Fruit fly (Drosophila melanogaster) whole organism, embryonic: ENCODE measurements around the gene CG8837.

Experiments
- Antp ChIP-seq: fragments of 200-800 bp; sonication (Bioruptor generic); optimal IDR thresholded peaks from 3 replicates; lab custom pipeline; 2016; ENCODE audit warnings: missing biosample characterization, missing genetic modification characterization
- CG10979 ChIP-seq: fragments of 200-800 bp; sonication (Bioruptor generic); optimal IDR thresholded peaks from 2 replicates; lab custom pipeline; 2018; ENCODE audit warnings: missing biosample characterization, mild to moderate bottlenecking, missing genetic modification characterization, moderate library complexity
- CG13296 ChIP-seq: fragments of 200-800 bp; sonication (Bioruptor generic); optimal IDR thresholded peaks from 3 replicates; lab custom pipeline; 2018; ENCODE audit warnings: missing biosample characterization, mild to moderate bottlenecking, missing genetic modification characterization
- CG16813 ChIP-seq: fragments of 200-800 bp; sonication (Bioruptor generic); IDR thresholded peaks from 3 replicates; pipeline ENCODE4 v1.3.6; 2022; ENCODE audit warnings: missing biosample characterization, missing genetic modification characterization; ENCODE audit not compliant: partially characterized antibody
- CG17359 ChIP-seq: fragments of 200-800 bp; sonication (Bioruptor generic); optimal IDR thresholded peaks from 3 replicates; lab custom pipeline; 2018; ENCODE audit warnings: missing biosample characterization, mild to moderate bottlenecking, missing genetic modification characterization, moderate library complexity
- CG3065 ChIP-seq: fragments of 200-800 bp; sonication (Bioruptor generic); optimal IDR thresholded peaks from 2 replicates; lab custom pipeline; 2016; ENCODE audit warnings: missing biosample characterization, missing genetic modification characterization
- CG7987 ChIP-seq: fragments of 200-800 bp; sonication (Bioruptor generic); optimal IDR thresholded peaks from 2 replicates; lab custom pipeline; 2018; ENCODE audit warnings: missing biosample characterization, mild to moderate bottlenecking, missing genetic modification characterization, moderate library complexity
- CG8290 ChIP-seq, 3 experiments: fragments of 200-800 bp; sonication (Bioruptor generic); optimal IDR thresholded peaks; 2 replicates each; lab custom pipeline; 2016 to 2019; ENCODE audit warnings: missing biosample characterization in 3 of 3, missing genetic modification characterization in 3 of 3, mild to moderate bottlenecking in 2 of 3, moderate library complexity in 1 of 3
- Camta ChIP-seq: fragments of 200-800 bp; sonication (Bioruptor generic); optimal IDR thresholded peaks from 2 replicates; lab custom pipeline; 2016; ENCODE audit warnings: missing biosample characterization, missing genetic modification characterization
- Drgx ChIP-seq: fragments of 200-800 bp; sonication (Bioruptor generic); IDR thresholded peaks from 2 replicates; pipeline ENCODE4 v1.3.6; 2022; ENCODE audit warnings: missing biosample characterization, missing genetic modification characterization
- E2f1 ChIP-seq: fragments of 200-800 bp; sonication (Bioruptor generic); IDR thresholded peaks from 2 replicates; pipeline ENCODE4 v1.3.6; 2022; ENCODE audit warnings: missing biosample characterization, missing genetic modification characterization
- Ets65A ChIP-seq: fragments of 200-800 bp; sonication (Bioruptor generic); peaks from one replicate; lab custom pipeline; 2016; ENCODE audit warnings: missing biosample characterization, missing genetic modification characterization
- Kr ChIP-seq: fragments of 200-800 bp; sonication (Bioruptor generic); optimal IDR thresholded peaks from 2 replicates; lab custom pipeline; 2017; ENCODE audit warnings: missing biosample characterization, mild to moderate bottlenecking, missing genetic modification characterization
- Lpt ChIP-seq: fragments of >200 bp; optimal IDR thresholded peaks from 2 replicates; lab custom pipeline; 2018; ENCODE audit warnings: missing biosample characterization, missing genetic modification characterization
- Mad ChIP-seq: fragments of 200-800 bp; sonication (Bioruptor generic); optimal IDR thresholded peaks from 2 replicates; lab custom pipeline; 2016; ENCODE audit warnings: missing biosample characterization, missing genetic modification characterization
- Meics ChIP-seq: fragments of 200-800 bp; sonication (Bioruptor generic); optimal IDR thresholded peaks from 2 replicates; lab custom pipeline; 2017; ENCODE audit warnings: missing biosample characterization, mild to moderate bottlenecking, missing genetic modification characterization
- Oli ChIP-seq: fragments of 200-800 bp; sonication (Bioruptor generic); optimal IDR thresholded peaks from 2 replicates; lab custom pipeline; 2018; ENCODE audit warnings: missing biosample characterization, mild to moderate bottlenecking, missing genetic modification characterization, moderate library complexity
- Pdp1 ChIP-seq, 2 experiments: fragments of 200-800 bp; sonication (Bioruptor generic); optimal IDR thresholded peaks; 3 replicates each; lab custom pipeline; 2016; ENCODE audit warnings: missing biosample characterization in 2 of 2, missing genetic modification characterization in 2 of 2, mild to moderate bottlenecking in 1 of 2, moderate library complexity in 1 of 2
- Ptx1 ChIP-seq: fragments of 200-800 bp; sonication (Bioruptor generic); IDR thresholded peaks from 2 replicates; pipeline ENCODE4 v1.3.6; 2022; ENCODE audit warnings: missing biosample characterization, missing genetic modification characterization
- Ssrp ChIP-seq: fragments of 200-800 bp; sonication (Bioruptor generic); optimal IDR thresholded peaks from 2 replicates; lab custom pipeline; 2018; ENCODE audit warnings: missing biosample characterization, mild to moderate bottlenecking, missing genetic modification characterization, moderate library complexity
- al ChIP-seq: fragments of 200-800 bp; sonication (Bioruptor generic); IDR thresholded peaks from 2 replicates; pipeline ENCODE4 v1.3.6; 2022; ENCODE audit warnings: missing biosample characterization, missing genetic modification characterization
- chinmo ChIP-seq: fragments of 200-800 bp; sonication (Bioruptor generic); IDR thresholded peaks from 4 replicates; pipeline ENCODE4 v1.3.6; 2022; ENCODE audit warnings: missing biosample characterization, missing genetic modification characterization; ENCODE audit not compliant: partially characterized antibody
- dimm ChIP-seq: fragments of 200-800 bp; sonication (Bioruptor generic); IDR thresholded peaks from 2 replicates; pipeline ENCODE4 v1.3.6; 2022; ENCODE audit warnings: missing biosample characterization, missing genetic modification characterization
- dpn ChIP-seq, 2 experiments: fragments of 200-800 bp; sonication (Bioruptor generic); optimal IDR thresholded peaks; 3 replicates each; lab custom pipeline; 2016; ENCODE audit warnings: missing biosample characterization in 2 of 2, missing genetic modification characterization in 2 of 2
- exex ChIP-seq: fragments of 200-800 bp; sonication (Bioruptor generic); optimal IDR thresholded peaks from 4 replicates; lab custom pipeline; 2018; ENCODE audit warnings: missing biosample characterization, mild to moderate bottlenecking, missing genetic modification characterization, moderate library complexity
- eyg ChIP-seq: fragments of 200-800 bp; sonication (Bioruptor generic); optimal IDR thresholded peaks from 3 replicates; lab custom pipeline; 2016; ENCODE audit warnings: missing biosample characterization, missing genetic modification characterization
- grau ChIP-seq: fragments of 200-800 bp; optimal IDR thresholded peaks from 3 replicates; lab custom pipeline; 2019; ENCODE audit warnings: missing biosample characterization, mild to moderate bottlenecking, missing genetic modification characterization, moderate library complexity
- hkb ChIP-seq, 2 experiments: fragments of 200-800 bp in 1 of 2; fragments of >200 bp in 1 of 2; sonication (Bioruptor generic) in 1 of 2; IDR thresholded peaks in 1 of 2; optimal IDR thresholded peaks in 1 of 2; 2 replicates each; pipeline versions ENCODE4 v1.3.6 to Lab custom; 2017 to 2022; ENCODE audit warnings: missing biosample characterization in 1 of 2, missing genetic modification characterization in 1 of 2
- insv ChIP-seq, 2 experiments: fragments of 200-800 bp; sonication (Bioruptor generic); optimal IDR thresholded peaks; 3 replicates each; lab custom pipeline; 2016 to 2018; ENCODE audit warnings: missing biosample characterization in 2 of 2, missing genetic modification characterization in 2 of 2
- knrl ChIP-seq: fragments of 200-800 bp; sonication (Bioruptor generic); IDR thresholded peaks from 3 replicates; pipeline ENCODE4 v1.3.6; 2022; ENCODE audit warnings: missing biosample characterization, missing genetic modification characterization; ENCODE audit not compliant: partially characterized antibody
- lov ChIP-seq, 2 experiments: fragments of 200-800 bp in 1 of 2; fragments of >200 bp in 1 of 2; sonication (Bioruptor generic) in 1 of 2; IDR thresholded peaks in 1 of 2; optimal IDR thresholded peaks in 1 of 2; 2 replicates in 1 of 2; 3 replicates in 1 of 2; pipeline versions ENCODE4 v1.3.6 to Lab custom; 2017 to 2022; ENCODE audit warnings: missing biosample characterization in 1 of 2, missing genetic modification characterization in 1 of 2
- mirr ChIP-seq: fragments of 200-800 bp; sonication (Bioruptor generic); optimal IDR thresholded peaks from 3 replicates; lab custom pipeline; 2018; ENCODE audit warnings: missing biosample characterization, mild to moderate bottlenecking, missing genetic modification characterization
- nmo ChIP-seq: fragments of 200-800 bp; sonication (Bioruptor generic); optimal IDR thresholded peaks from 2 replicates; lab custom pipeline; 2018; ENCODE audit warnings: missing biosample characterization, mild to moderate bottlenecking, missing genetic modification characterization, moderate library complexity
- onecut ChIP-seq: fragments of 200-800 bp; sonication (Bioruptor generic); IDR thresholded peaks from 2 replicates; pipeline ENCODE4 v1.3.6; 2022; ENCODE audit warnings: missing biosample characterization, missing genetic modification characterization
- pan ChIP-seq, 4 experiments: fragments of >200 bp in 3 of 4; fragments of 200-800 bp in 1 of 4; sonication (Bioruptor generic) in 1 of 4; optimal IDR thresholded peaks in 3 of 4; IDR thresholded peaks in 1 of 4; 2 replicates each; pipeline versions ENCODE4 v1.3.6 to Lab custom; 2017 to 2022; ENCODE audit warnings: missing biosample characterization in 2 of 4, missing genetic modification characterization in 2 of 4, mixed read lengths in 1 of 4
- pho ChIP-seq: fragments of 200-800 bp; sonication (Bioruptor generic); optimal IDR thresholded peaks from 2 replicates; lab custom pipeline; 2016; ENCODE audit warnings: missing biosample characterization, missing genetic modification characterization
- phol ChIP-seq: fragments of 200-800 bp; sonication (Bioruptor generic); optimal IDR thresholded peaks from 3 replicates; lab custom pipeline; 2018; ENCODE audit warnings: missing biosample characterization, mild to moderate bottlenecking, missing genetic modification characterization, moderate library complexity
- scrt ChIP-seq: fragments of 200-800 bp; sonication (Bioruptor generic); optimal IDR thresholded peaks from 2 replicates; lab custom pipeline; 2018; ENCODE audit warnings: missing biosample characterization, mild to moderate bottlenecking, missing genetic modification characterization, moderate library complexity
- sens ChIP-seq: fragments of 200-800 bp; sonication (Bioruptor generic); peaks from one replicate; lab custom pipeline; 2016; ENCODE audit warnings: missing biosample characterization, missing genetic modification characterization
- sisA ChIP-seq: fragments of 200-800 bp; sonication (Bioruptor generic); IDR thresholded peaks from 2 replicates; pipeline ENCODE4 v1.3.6; 2022; ENCODE audit warnings: missing biosample characterization, missing genetic modification characterization
- sug ChIP-seq: fragments of 200-800 bp; optimal IDR thresholded peaks from 2 replicates; lab custom pipeline; 2019; ENCODE audit warnings: missing biosample characterization, mild to moderate bottlenecking, missing genetic modification characterization, moderate library complexity
- vnd ChIP-seq: fragments of 200-800 bp; sonication (Bioruptor generic); IDR thresholded peaks from 3 replicates; pipeline ENCODE4 v1.3.6; 2022; ENCODE audit warnings: missing biosample characterization, missing genetic modification characterization; ENCODE audit not compliant: partially characterized antibody
- vvl ChIP-seq: fragments of 200-800 bp; sonication (Bioruptor generic); IDR thresholded peaks from 2 replicates; pipeline ENCODE4 v1.3.6; 2022; ENCODE audit warnings: missing biosample characterization, missing genetic modification characterization
- wdn ChIP-seq: fragments of 200-800 bp; sonication (Bioruptor generic); IDR thresholded peaks from 2 replicates; pipeline ENCODE4 v1.3.6; 2022; ENCODE audit warnings: missing biosample characterization, missing genetic modification characterization
- zf30C ChIP-seq: fragments of 200-800 bp; sonication (Bioruptor generic); optimal IDR thresholded peaks from 3 replicates; lab custom pipeline; 2018; ENCODE audit warnings: missing biosample characterization, mild to moderate bottlenecking, missing genetic modification characterization

Gene CG8837

dm6 chr2L:3371776-3372383 lies 51.8 kb downstream of the CG8837 start:
- TF ChIP-seq knrl (GFP tag; lab: Robert Waterston, UW) (no peak), sisA (GFP tag; lab: Robert Waterston, UW) (no peak), scrt (GFP tag; lab: Kevin White, UChicago) (peak; percentile 54), pan (optimal IDR thresholded peaks at IDR 0.05; lab: Kevin White, UChicago) (no peak), pan (GFP tag; optimal IDR thresholded peaks at IDR 0.05 in 1 of 2, IDR thresholded peaks at IDR 0.05 in 1 of 2) (peak in 1 of 2 experiments; percentile 20), CG7987 (no peak), chinmo (GFP tag; lab: Robert Waterston, UW) (0 out of 4 replicates have a peak, but pooled peaks have one; percentile 21), CG10979 (tag; lab: Kevin White, UChicago) (no peak), al (GFP tag; lab: Robert Waterston, UW) (no peak), Pdp1 (GFP tag; optimal IDR thresholded peaks at IDR 0.05; lab: Kevin White, UChicago) (peak in 1 of 2 experiments; percentile 83), sug (tag; lab: Kevin White, UChicago) (peak; percentile 27), Meics (GFP tag; lab: Kevin White, UChicago) (no peak), eyg (GFP tag; lab: Kevin White, UChicago) (no peak), exex (tag; lab: Kevin White, UChicago) (peak; percentile 69), hkb (optimal IDR thresholded peaks at IDR 0.05; lab: Kevin White, UChicago) (no peak), hkb (GFP tag; IDR thresholded peaks at IDR 0.05; lab: Robert Waterston, UW) (no peak), Ptx1 (GFP tag; lab: Robert Waterston, UW) (no peak), Ssrp (tag; lab: Kevin White, UChicago) (no peak), mirr (peak; percentile 8), Kr (GFP tag; lab: Kevin White, UChicago) (no peak), onecut (GFP tag; lab: Robert Waterston, UW) (peak; percentile 76)

dm6 chr2L:3372483-3372929 lies 52.5 kb downstream of the CG8837 start:
- TF ChIP-seq Meics (GFP tag; lab: Kevin White, UChicago): peak; percentile 4
- no peak for TF ChIP-seq Lpt (GFP tag; lab: Kevin White, UChicago)
- no peak for TF ChIP-seq dpn (GFP tag; optimal IDR thresholded peaks at IDR 0.05; lab: Kevin White, UChicago)
- no peak for TF ChIP-seq hkb (optimal IDR thresholded peaks at IDR 0.05; lab: Kevin White, UChicago)
- TF ChIP-seq hkb (GFP tag; IDR thresholded peaks at IDR 0.05; lab: Robert Waterston, UW): peak; percentile 12; the same call in 1 of the 2 replicates
- TF ChIP-seq CG16813: peak; percentile 47
- peak; percentile 16 for TF ChIP-seq nmo (GFP tag; lab: Kevin White, UChicago)
- TF ChIP-seq phol: peak; percentile 15
- peak; percentile 7 for TF ChIP-seq Antp
- TF ChIP-seq zf30C (GFP tag; lab: Kevin White, UChicago): peak; percentile 72
- 0 out of 2 replicates have a peak, but pooled peaks have one; percentile 22 for TF ChIP-seq wdn (GFP tag; lab: Robert Waterston, UW)
- TF ChIP-seq sens (GFP tag; lab: Kevin White, UChicago): peak; percentile 19
- TF ChIP-seq dimm (GFP tag; lab: Robert Waterston, UW): no peak
- no peak for TF ChIP-seq Camta (GFP tag; lab: Kevin White, UChicago)
- peak; percentile 91 for TF ChIP-seq Ets65A (GFP tag; lab: Kevin White, UChicago)
- peak; percentile 3 for TF ChIP-seq CG13296 (GFP tag; lab: Kevin White, UChicago)
- no peak for TF ChIP-seq CG8290 (GFP tag; optimal IDR thresholded peaks at IDR 0.05; lab: Kevin White, UChicago)
- TF ChIP-seq CG8290 (tag; optimal IDR thresholded peaks at IDR 0.05; lab: Kevin White, UChicago): peak in 1 of 2 experiments; percentile 35
- 0 out of 2 replicates have a peak, but pooled peaks have one; percentile 10 for TF ChIP-seq Drgx (GFP tag; lab: Robert Waterston, UW)
- no peak for TF ChIP-seq grau (tag; lab: Kevin White, UChicago)
- TF ChIP-seq pho: peak; percentile 3
- no peak for TF ChIP-seq E2f1 (GFP tag; lab: Robert Waterston, UW)
- no peak for TF ChIP-seq Mad (GFP tag; lab: Kevin White, UChicago)
- peak; percentile 13 for TF ChIP-seq Oli (tag; lab: Kevin White, UChicago)
- TF ChIP-seq lov (optimal IDR thresholded peaks at IDR 0.05; lab: Kevin White, UChicago): no peak
- 0 out of 3 replicates have a peak, but pooled peaks have one; percentile 5 for TF ChIP-seq lov (GFP tag; IDR thresholded peaks at IDR 0.05; lab: Robert Waterston, UW)
- TF ChIP-seq CG17359: peak; percentile 6
- TF ChIP-seq insv (GFP tag; optimal IDR thresholded peaks at IDR 0.05; lab: Kevin White, UChicago): peak; percentile 65 to 94
- TF ChIP-seq vvl: 0 out of 2 replicates have a peak, but pooled peaks have one; percentile 32
- TF ChIP-seq vnd: peak; percentile 22; the same call in 1 of the 3 replicates
- peak; percentile 65 for TF ChIP-seq CG3065
